Fruit fly (Drosophila melanogaster) whole organism, embryonic: Measurements from ENCODE around the gene CG42488.

Experiments
- CG10147 ChIP-seq: fragments of 200-800 bp; sonication (Bioruptor generic); optimal IDR thresholded peaks from 2 replicates; lab custom pipeline; 2019; ENCODE audit warnings: missing biosample characterization, mild to moderate bottlenecking, missing genetic modification characterization, moderate library complexity
- CG10321 ChIP-seq: fragments of 200-800 bp; sonication (Bioruptor generic); IDR thresholded peaks from 2 replicates; pipeline ENCODE4 v1.3.6; 2022; ENCODE audit warnings: missing biosample characterization, missing genetic modification characterization
- CG10979 ChIP-seq: fragments of 200-800 bp; sonication (Bioruptor generic); optimal IDR thresholded peaks from 2 replicates; lab custom pipeline; 2018; ENCODE audit warnings: missing biosample characterization, mild to moderate bottlenecking, missing genetic modification characterization, moderate library complexity
- CG11085 ChIP-seq: fragments of 200-800 bp; sonication (Bioruptor generic); IDR thresholded peaks from 2 replicates; pipeline ENCODE4 v1.3.6; 2022; ENCODE audit warnings: missing biosample characterization, missing genetic modification characterization
- CG12391 ChIP-seq: fragments of 200-800 bp; sonication (Bioruptor generic); optimal IDR thresholded peaks from 3 replicates; lab custom pipeline; 2018; ENCODE audit warnings: missing biosample characterization, mild to moderate bottlenecking, missing genetic modification characterization, moderate library complexity
- CG14710 ChIP-seq: fragments of 200-800 bp; sonication (Bioruptor generic); optimal IDR thresholded peaks from 3 replicates; lab custom pipeline; 2019; ENCODE audit warnings: missing biosample characterization, mild to moderate bottlenecking, missing genetic modification characterization, moderate library complexity
- CG15514 ChIP-seq: fragments of 200-800 bp; sonication (Bioruptor generic); optimal IDR thresholded peaks from 3 replicates; lab custom pipeline; 2017; ENCODE audit warnings: missing biosample characterization, missing genetic modification characterization, mild to moderate bottlenecking, moderate library complexity, missing genetic modification reagents
- CG17328 ChIP-seq: fragments of 200-800 bp; sonication (Bioruptor generic); IDR thresholded peaks from 2 replicates; pipeline ENCODE4 v1.3.6; 2022; ENCODE audit warnings: missing biosample characterization, missing genetic modification characterization
- CG17361 ChIP-seq: fragments of 200-800 bp; sonication (Bioruptor generic); IDR thresholded peaks from 3 replicates; pipeline ENCODE4 v1.3.6; 2022; ENCODE audit warnings: missing biosample characterization, missing genetic modification characterization
- CG17829 ChIP-seq: fragments of 200-800 bp; optimal IDR thresholded peaks from 2 replicates; lab custom pipeline; 2019; ENCODE audit warnings: missing biosample characterization, mild to moderate bottlenecking, missing genetic modification characterization, moderate library complexity
- CG18011 ChIP-seq: fragments of 200-800 bp; sonication (Bioruptor generic); optimal IDR thresholded peaks from 2 replicates; lab custom pipeline; 2017; ENCODE audit warnings: missing biosample characterization, missing genetic modification characterization, mild to moderate bottlenecking, moderate library complexity, missing genotype
- CG18262 ChIP-seq: fragments of 200-800 bp; optimal IDR thresholded peaks from 3 replicates; lab custom pipeline; 2019; ENCODE audit warnings: missing biosample characterization, mild to moderate bottlenecking, missing genetic modification characterization, moderate library complexity
- CG1832 ChIP-seq: fragments of 200-800 bp; sonication (Bioruptor generic); optimal IDR thresholded peaks from 2 replicates; lab custom pipeline; 2017; ENCODE audit warnings: missing biosample characterization, mild to moderate bottlenecking, missing genetic modification characterization, inconsistent platforms
- CG18599 ChIP-seq: fragments of 200-800 bp; sonication (Bioruptor generic); optimal IDR thresholded peaks from 3 replicates; lab custom pipeline; 2017; ENCODE audit warnings: missing biosample characterization, missing genetic modification characterization, mild to moderate bottlenecking, moderate library complexity, missing genetic modification reagents
- CG18619 ChIP-seq: fragments of 200-800 bp; sonication (Bioruptor generic); optimal IDR thresholded peaks from 3 replicates; lab custom pipeline; 2017; ENCODE audit warnings: missing biosample characterization, mild to moderate bottlenecking, missing genetic modification characterization
- CG2120 ChIP-seq: fragments of 200-800 bp; sonication (Bioruptor generic); optimal IDR thresholded peaks from 3 replicates; lab custom pipeline; 2016; ENCODE audit warnings: missing biosample characterization, missing genetic modification characterization
- CG2678 ChIP-seq: fragments of 200-800 bp; sonication (Bioruptor generic); optimal IDR thresholded peaks from 3 replicates; lab custom pipeline; 2019; ENCODE audit warnings: missing biosample characterization, mild to moderate bottlenecking, missing genetic modification characterization, moderate library complexity
- CG31441 ChIP-seq: fragments of 200-800 bp; sonication (Bioruptor generic); IDR thresholded peaks from 2 replicates; pipeline ENCODE4 v1.3.6; 2022; ENCODE audit warnings: missing biosample characterization, missing genetic modification characterization
- CG3281 ChIP-seq: fragments of 200-800 bp; sonication (Bioruptor generic); optimal IDR thresholded peaks from 3 replicates; lab custom pipeline; 2017; ENCODE audit warnings: missing biosample characterization, mild to moderate bottlenecking, missing genetic modification characterization
- CG33213 ChIP-seq: fragments of 200-800 bp; sonication (Bioruptor generic); optimal IDR thresholded peaks from 3 replicates; lab custom pipeline; 2016; ENCODE audit warnings: missing biosample characterization, missing genetic modification characterization
- CG3726 ChIP-seq: fragments of 200-800 bp; sonication (Bioruptor generic); IDR thresholded peaks from 3 replicates; pipeline ENCODE4, ENCODE4 v1.3.6; 2022; ENCODE audit warnings: missing biosample characterization, missing genetic modification characterization
- CG4424 ChIP-seq: fragments of 200-800 bp; sonication (Bioruptor generic); optimal IDR thresholded peaks from 3 replicates; lab custom pipeline; 2016; ENCODE audit warnings: missing biosample characterization, missing genetic modification characterization
- CG4707 ChIP-seq: fragments of 200-800 bp; sonication (Bioruptor generic); optimal IDR thresholded peaks from 2 replicates; lab custom pipeline; 2018; ENCODE audit warnings: missing biosample characterization, mild to moderate bottlenecking, missing genetic modification characterization, moderate library complexity
- CG5953 ChIP-seq: fragments of 200-800 bp; sonication (Bioruptor generic); IDR thresholded peaks from 2 replicates; pipeline ENCODE4 v1.3.6; 2022; ENCODE audit warnings: missing biosample characterization, missing genetic modification characterization
- CG7556 ChIP-seq: fragments of 200-800 bp; sonication (Bioruptor generic); optimal IDR thresholded peaks from 2 replicates; lab custom pipeline; 2017; ENCODE audit warnings: missing biosample characterization, mild to moderate bottlenecking, missing genetic modification characterization
- CG7839 ChIP-seq: fragments of 200-800 bp; sonication (Bioruptor generic); optimal IDR thresholded peaks from 3 replicates; lab custom pipeline; 2018; ENCODE audit warnings: missing biosample characterization, mild to moderate bottlenecking, missing genetic modification characterization, moderate library complexity
- CoRest ChIP-seq: fragments of 200-800 bp; sonication (Bioruptor generic); optimal IDR thresholded peaks from 3 replicates; lab custom pipeline; 2018; ENCODE audit warnings: missing biosample characterization, mild to moderate bottlenecking, missing genetic modification characterization, moderate library complexity
- Dek ChIP-seq: fragments of 200-800 bp; sonication (Bioruptor generic); optimal IDR thresholded peaks from 3 replicates; lab custom pipeline; 2019; ENCODE audit warnings: missing biosample characterization, mild to moderate bottlenecking, missing genetic modification characterization, moderate library complexity
- Fer2 ChIP-seq: fragments of 200-800 bp; sonication (Bioruptor generic); optimal IDR thresholded peaks from 2 replicates; lab custom pipeline; 2018; ENCODE audit warnings: missing biosample characterization, mild to moderate bottlenecking, missing genetic modification characterization, moderate library complexity
- HLH3B ChIP-seq: fragments of 200-800 bp; sonication (Bioruptor generic); IDR thresholded peaks from 2 replicates; pipeline ENCODE4 v1.3.6; 2022; ENCODE audit warnings: missing biosample characterization, missing genetic modification characterization
- Hr51 ChIP-seq, 2 experiments: fragments of 200-800 bp; sonication (Bioruptor generic); optimal IDR thresholded peaks; 2 replicates in 1 of 2; 3 replicates in 1 of 2; lab custom pipeline; 2016 to 2018; ENCODE audit warnings: missing biosample characterization in 2 of 2, missing genetic modification characterization in 2 of 2, mild to moderate bottlenecking in 1 of 2, moderate library complexity in 1 of 2
- Nf-YB ChIP-seq: fragments of 200-800 bp; sonication (Bioruptor generic); optimal IDR thresholded peaks from 3 replicates; lab custom pipeline; 2019; ENCODE audit warnings: missing biosample characterization, mild to moderate bottlenecking, missing genetic modification characterization, moderate library complexity
- Sox102F ChIP-seq: fragments of 200-800 bp; sonication (Bioruptor generic); optimal IDR thresholded peaks from 2 replicates; lab custom pipeline; 2018; ENCODE audit warnings: missing biosample characterization, mild to moderate bottlenecking, missing genetic modification characterization, moderate library complexity
- Xrp1 ChIP-seq: fragments of 200-800 bp; sonication (Bioruptor generic); IDR thresholded peaks from 2 replicates; pipeline ENCODE4 v1.3.6; 2022; ENCODE audit warnings: missing biosample characterization, missing genetic modification characterization
- bab2 ChIP-seq: fragments of 200-800 bp; sonication (Bioruptor generic); optimal IDR thresholded peaks from 2 replicates; lab custom pipeline; 2016; ENCODE audit warnings: missing biosample characterization, missing genetic modification characterization
- cg ChIP-seq: fragments of 200-800 bp; sonication (Bioruptor generic); optimal IDR thresholded peaks from 3 replicates; lab custom pipeline; 2019; ENCODE audit warnings: missing biosample characterization, mild to moderate bottlenecking, missing genetic modification characterization, moderate library complexity
- dysf ChIP-seq: fragments of 200-800 bp; sonication (Bioruptor generic); IDR thresholded peaks from 3 replicates; pipeline ENCODE4 v1.3.6; 2022; ENCODE audit warnings: missing biosample characterization, missing genetic modification characterization
- grau ChIP-seq: fragments of 200-800 bp; optimal IDR thresholded peaks from 3 replicates; lab custom pipeline; 2019; ENCODE audit warnings: missing biosample characterization, mild to moderate bottlenecking, missing genetic modification characterization, moderate library complexity
- knrl ChIP-seq: fragments of 200-800 bp; sonication (Bioruptor generic); IDR thresholded peaks from 3 replicates; pipeline ENCODE4 v1.3.6; 2022; ENCODE audit warnings: missing biosample characterization, missing genetic modification characterization; ENCODE audit not compliant: partially characterized antibody
- lola ChIP-seq, 3 experiments: fragments of >200 bp in 2 of 3; fragments of 200-800 bp in 1 of 3; sonication (Bioruptor generic) in 1 of 3; optimal IDR thresholded peaks; 2 replicates each; lab custom pipeline; 2017 to 2019; ENCODE audit warnings: missing biosample characterization in 3 of 3, missing genetic modification characterization in 3 of 3, mild to moderate bottlenecking in 1 of 3, moderate library complexity in 1 of 3
- nmo ChIP-seq: fragments of 200-800 bp; sonication (Bioruptor generic); optimal IDR thresholded peaks from 2 replicates; lab custom pipeline; 2018; ENCODE audit warnings: missing biosample characterization, mild to moderate bottlenecking, missing genetic modification characterization, moderate library complexity
- org-1 ChIP-seq: fragments of 200-800 bp; sonication (Bioruptor generic); optimal IDR thresholded peaks from 2 replicates; lab custom pipeline; 2017; ENCODE audit warnings: missing biosample characterization, missing genetic modification characterization
- pan ChIP-seq, 4 experiments: fragments of >200 bp in 3 of 4; fragments of 200-800 bp in 1 of 4; sonication (Bioruptor generic) in 1 of 4; optimal IDR thresholded peaks in 3 of 4; IDR thresholded peaks in 1 of 4; 2 replicates each; pipeline versions ENCODE4 v1.3.6 to Lab custom; 2017 to 2022; ENCODE audit warnings: missing biosample characterization in 2 of 4, missing genetic modification characterization in 2 of 4, mixed read lengths in 1 of 4
- row ChIP-seq: fragments of 200-800 bp; sonication (Bioruptor generic); IDR thresholded peaks from 3 replicates; pipeline ENCODE4 v1.3.6; 2022; ENCODE audit warnings: missing biosample characterization, missing genetic modification characterization
- sqz ChIP-seq: fragments of 200-800 bp; sonication (Bioruptor generic); optimal IDR thresholded peaks from 3 replicates; lab custom pipeline; 2018; ENCODE audit warnings: missing biosample characterization, mild to moderate bottlenecking, missing genetic modification characterization
- trem ChIP-seq: fragments of 200-800 bp; optimal IDR thresholded peaks from 3 replicates; lab custom pipeline; 2019; ENCODE audit warnings: missing biosample characterization, mild to moderate bottlenecking, missing genetic modification characterization, moderate library complexity
- unpg ChIP-seq: fragments of 200-800 bp; sonication (Bioruptor generic); optimal IDR thresholded peaks from 3 replicates; lab custom pipeline; 2018; ENCODE audit warnings: missing biosample characterization, mild to moderate bottlenecking, missing genetic modification characterization, moderate library complexity
- z ChIP-seq: fragments of 200-800 bp; sonication (Bioruptor generic); IDR thresholded peaks from 3 replicates; pipeline ENCODE4 v1.3.6; 2022; ENCODE audit warnings: missing biosample characterization, missing genetic modification characterization

CG42488 gene

dm6 chr3R:25451832-25452231 is 31.1 kb upstream of the CG42488 start (continued):
- peak in 1 of 3 experiments; percentile 28 for TF ChIP-seq lola (GFP tag; optimal IDR thresholded peaks at IDR 0.05; lab: Kevin White, UChicago)
- TF ChIP-seq CG4707 (GFP tag; lab: Kevin White, UChicago): no peak
- peak; percentile 43; the same call in 1 of the 2 replicates for TF ChIP-seq Xrp1 (GFP tag; lab: Robert Waterston, UW)
- TF ChIP-seq CG2678 (tag; lab: Kevin White, UChicago): peak; percentile 44
- peak; percentile 9 for TF ChIP-seq CG18619 (GFP tag; lab: Kevin White, UChicago)
- TF ChIP-seq CG31441 (GFP tag; lab: Robert Waterston, UW): peak; percentile 38; the same call in 1 of the 2 replicates
- TF ChIP-seq CG2120 (GFP tag; lab: Kevin White, UChicago): peak; percentile 16
- peak; percentile 26 for TF ChIP-seq CG17829 (tag; lab: Kevin White, UChicago)
- TF ChIP-seq CG1832 (GFP tag; lab: Kevin White, UChicago): no peak
- TF ChIP-seq row: peak; percentile 45; the same call in 2 of the 3 replicates
- TF ChIP-seq Sox102F (GFP tag; lab: Kevin White, UChicago): peak; percentile 8
- peak; percentile 48 for TF ChIP-seq CG18262 (tag; lab: Kevin White, UChicago)
- TF ChIP-seq CG15514: peak; percentile 9
- TF ChIP-seq org-1 (GFP tag; lab: Kevin White, UChicago): peak; percentile 13
- 0 out of 2 replicates have a peak, but pooled peaks have one; percentile 25 for TF ChIP-seq HLH3B
- TF ChIP-seq grau: peak; percentile 77
- peak; percentile 4 for TF ChIP-seq CG12391 (tag; lab: Kevin White, UChicago)
- TF ChIP-seq CG3281: peak; percentile 38
- no peak for TF ChIP-seq cg (GFP tag; lab: Kevin White, UChicago)
- TF ChIP-seq unpg: peak; percentile 15
- TF ChIP-seq nmo: peak; percentile 18
- no peak for TF ChIP-seq pan (optimal IDR thresholded peaks at IDR 0.05; lab: Kevin White, UChicago)
- TF ChIP-seq pan (GFP tag; optimal IDR thresholded peaks at IDR 0.05 in 1 of 2, IDR thresholded peaks at IDR 0.05 in 1 of 2): peak in 1 of 2 experiments; percentile 14
- TF ChIP-seq Hr51 (GFP tag; optimal IDR thresholded peaks at IDR 0.05; lab: Kevin White, UChicago): peak in 1 of 2 experiments; percentile 11
- peak; percentile 23 for TF ChIP-seq CoRest (tag; lab: Kevin White, UChicago)
- peak; percentile 38 for TF ChIP-seq CG7556
- TF ChIP-seq trem (tag; lab: Kevin White, UChicago): peak; percentile 6
- 0 out of 3 replicates have a peak, but pooled peaks have one; percentile 28 for TF ChIP-seq CG17361 (GFP tag; lab: Robert Waterston, UW)
- TF ChIP-seq CG7839 (tag; lab: Kevin White, UChicago): peak; percentile 25
- peak; percentile 17 for TF ChIP-seq CG14710 (tag; lab: Kevin White, UChicago)

DNA sequence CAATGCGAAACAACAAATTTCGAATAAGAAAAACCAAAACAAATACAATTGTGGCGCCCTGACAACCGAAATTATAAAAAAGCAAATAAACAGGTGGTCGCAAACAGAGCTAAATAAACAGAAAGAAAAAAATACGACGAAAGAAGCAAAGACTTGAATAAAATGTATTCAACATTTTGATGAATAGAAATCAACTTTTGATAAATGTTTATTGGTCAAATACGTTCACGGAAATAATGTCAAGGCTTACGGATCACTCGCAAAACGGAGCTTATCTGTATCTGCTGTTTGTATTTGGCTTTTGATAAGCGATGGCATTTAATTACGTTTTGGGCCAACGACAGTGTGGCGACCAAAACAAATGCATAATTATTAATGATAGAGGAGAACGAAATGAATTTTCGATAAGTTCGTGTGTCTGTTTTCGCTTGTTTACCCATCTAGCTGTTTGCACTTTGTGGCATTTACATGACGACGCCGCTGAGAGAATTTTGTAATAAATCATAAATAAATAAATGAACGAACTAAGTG is 29.7 kb upstream of the CG42488 start:
- peak; percentile 29; the same call in 1 of the 2 replicates for TF ChIP-seq CG10321 (GFP tag; lab: Robert Waterston, UW)
- TF ChIP-seq sqz: peak; percentile 72
- TF ChIP-seq bab2 (GFP tag; lab: Kevin White, UChicago): peak; percentile 21
- no peak for TF ChIP-seq z (GFP tag; lab: Robert Waterston, UW)
- peak; percentile 69 for TF ChIP-seq CG10147
- TF ChIP-seq grau: peak; percentile 43
- no peak; the same call in 2 of the 3 replicates for TF ChIP-seq dysf (GFP tag; lab: Robert Waterston, UW)
- TF ChIP-seq CG18599: peak; percentile 61
- TF ChIP-seq unpg: peak; percentile 64
- no peak for TF ChIP-seq CG5953 (GFP tag; lab: Robert Waterston, UW)
- TF ChIP-seq CG17328: no peak
- no peak for TF ChIP-seq knrl
- TF ChIP-seq CG4424 (GFP tag; lab: Kevin White, UChicago): no peak
- TF ChIP-seq Nf-YB (GFP tag; lab: Kevin White, UChicago): peak; percentile 47
- no peak for TF ChIP-seq CG3726 (GFP tag; lab: Robert Waterston, UW)
- peak; percentile 23 for TF ChIP-seq CG18011 (GFP tag; lab: Kevin White, UChicago)
- no peak for TF ChIP-seq CG10979
- TF ChIP-seq CG11085: peak; percentile 13; the same call in 1 of the 2 replicates
- TF ChIP-seq Dek (tag; lab: Kevin White, UChicago): peak; percentile 44
- TF ChIP-seq Fer2 (tag; lab: Kevin White, UChicago): no peak
- peak; percentile 3 for TF ChIP-seq CG33213 (GFP tag; lab: Kevin White, UChicago)
